Fruit fly (Drosophila melanogaster) whole organism, prepupa: ENCODE results near the gene Lcp65Ac.

Experiments used
- CG10631 ChIP-seq: fragments of 200-800 bp; sonication (Bioruptor generic); optimal IDR thresholded peaks from 2 replicates; lab custom pipeline; 2016; ENCODE audit warnings: missing biosample characterization, missing genetic modification characterization
- CG10669 ChIP-seq: fragments of 200-800 bp; sonication (Bioruptor generic); optimal IDR thresholded peaks from 3 replicates; lab custom pipeline; 2018; ENCODE audit warnings: missing biosample characterization, mild to moderate bottlenecking, missing genetic modification characterization, moderate library complexity
- CG11902 ChIP-seq: fragments of 200-800 bp; sonication (Bioruptor generic); optimal IDR thresholded peaks from 3 replicates; lab custom pipeline; 2016; ENCODE audit warnings: missing biosample characterization, missing genetic modification characterization
- CG1621 ChIP-seq: fragments of 200-800 bp; sonication (Bioruptor generic); optimal IDR thresholded peaks from 3 replicates; lab custom pipeline; 2018; ENCODE audit warnings: missing biosample characterization, mild to moderate bottlenecking, missing genetic modification characterization
- CG31627 ChIP-seq: fragments of 200-800 bp; sonication (Bioruptor generic); optimal IDR thresholded peaks from 3 replicates; lab custom pipeline; 2016; ENCODE audit warnings: missing biosample characterization, missing genetic modification characterization
- CG32006 ChIP-seq: fragments of 200-800 bp; sonication (Bioruptor generic); optimal IDR thresholded peaks from 3 replicates; lab custom pipeline; 2017; ENCODE audit warnings: missing biosample characterization, mild to moderate bottlenecking, missing genetic modification characterization
- CG4318 ChIP-seq: fragments of 200-800 bp; sonication (Bioruptor generic); optimal IDR thresholded peaks from 3 replicates; lab custom pipeline; 2017; ENCODE audit warnings: missing biosample characterization, mild to moderate bottlenecking, missing genetic modification characterization
- CG6163 ChIP-seq: fragments of 200-800 bp; sonication (Bioruptor generic); IDR thresholded peaks from 3 replicates; pipeline ENCODE4 v1.3.6; 2022; ENCODE audit warnings: missing biosample characterization, missing genetic modification characterization
- CG6276 ChIP-seq: fragments of 200-800 bp; sonication (Bioruptor generic); optimal IDR thresholded peaks from 2 replicates; lab custom pipeline; 2017; ENCODE audit warnings: missing biosample characterization, mild to moderate bottlenecking, missing genetic modification characterization
- CG6808 ChIP-seq: fragments of 200-800 bp; sonication (Bioruptor generic); optimal IDR thresholded peaks from 3 replicates; lab custom pipeline; 2017; ENCODE audit warnings: missing biosample characterization, missing genetic modification characterization, mild to moderate bottlenecking, moderate library complexity, missing genetic modification reagents
- CG6854 ChIP-seq: fragments of 200-800 bp; sonication (Bioruptor generic); optimal IDR thresholded peaks from 2 replicates; lab custom pipeline; 2017; ENCODE audit warnings: missing biosample characterization, mild to moderate bottlenecking, missing genetic modification characterization
- CG7368 ChIP-seq: fragments of 200-800 bp; sonication (Bioruptor generic); optimal IDR thresholded peaks from 3 replicates; lab custom pipeline; 2016; ENCODE audit warnings: missing biosample characterization, missing genetic modification characterization
- CG8319 ChIP-seq: fragments of 200-800 bp; sonication (Bioruptor generic); optimal IDR thresholded peaks from 3 replicates; lab custom pipeline; 2016; ENCODE audit warnings: missing biosample characterization, missing genetic modification characterization
- CG8632 ChIP-seq: fragments of 200-800 bp; sonication (Bioruptor generic); optimal IDR thresholded peaks from 3 replicates; lab custom pipeline; 2016; ENCODE audit warnings: missing biosample characterization, missing genetic modification characterization
- CG9139 ChIP-seq: fragments of 200-800 bp; sonication (Bioruptor generic); optimal IDR thresholded peaks from 3 replicates; lab custom pipeline; 2017; ENCODE audit warnings: missing biosample characterization, mild to moderate bottlenecking, missing genetic modification characterization
- Eip75B ChIP-seq: fragments of 200-800 bp; sonication (Bioruptor generic); optimal IDR thresholded peaks from 3 replicates; lab custom pipeline; 2016; ENCODE audit warnings: missing biosample characterization, missing genetic modification characterization
- Eip78C ChIP-seq: fragments of 200-800 bp; sonication (Bioruptor generic); peaks from one replicate; lab custom pipeline; 2016; ENCODE audit warnings: missing biosample characterization, missing genetic modification characterization
- Ets21C ChIP-seq: fragments of 200-800 bp; sonication (Bioruptor generic); optimal IDR thresholded peaks from 3 replicates; lab custom pipeline; 2016; ENCODE audit warnings: missing biosample characterization, missing genetic modification characterization
- Ets96B ChIP-seq: fragments of 200-800 bp; optimal IDR thresholded peaks from 2 replicates; lab custom pipeline; 2019; ENCODE audit warnings: missing biosample characterization, mild to moderate bottlenecking, missing genetic modification characterization, moderate library complexity
- Gug ChIP-seq: fragments of 200-800 bp; sonication (Bioruptor generic); IDR thresholded peaks from 2 replicates; pipeline ENCODE4 v1.3.6; 2022; ENCODE audit warnings: missing biosample characterization, missing genetic modification characterization
- Hr39 ChIP-seq: fragments of 200-800 bp; sonication (Bioruptor generic); optimal IDR thresholded peaks from 2 replicates; lab custom pipeline; 2016; ENCODE audit warnings: missing biosample characterization, missing genetic modification characterization
- Lpt ChIP-seq: fragments of 200-800 bp; sonication (Bioruptor generic); optimal IDR thresholded peaks from 3 replicates; lab custom pipeline; 2016; ENCODE audit warnings: missing biosample characterization, missing genetic modification characterization
- OdsH ChIP-seq: fragments of 200-800 bp; sonication (Bioruptor generic); optimal IDR thresholded peaks from 3 replicates; lab custom pipeline; 2016; ENCODE audit warnings: missing biosample characterization, missing genetic modification characterization
- Smox ChIP-seq: fragments of 200-800 bp; sonication (Bioruptor generic); optimal IDR thresholded peaks from 3 replicates; lab custom pipeline; 2016; ENCODE audit warnings: missing biosample characterization, missing genetic modification characterization
- Sox14 ChIP-seq: fragments of 200-800 bp; sonication (Bioruptor generic); optimal IDR thresholded peaks from 3 replicates; lab custom pipeline; 2016; ENCODE audit warnings: missing biosample characterization, missing genetic modification characterization
- achi ChIP-seq: fragments of 200-800 bp; sonication (Bioruptor generic); optimal IDR thresholded peaks from 3 replicates; lab custom pipeline; 2016; ENCODE audit warnings: missing biosample characterization, missing genetic modification characterization
- acj6 ChIP-seq: fragments of 200-800 bp; sonication (Bioruptor generic); optimal IDR thresholded peaks from 3 replicates; lab custom pipeline; 2016; ENCODE audit warnings: missing biosample characterization, missing genetic modification characterization
- fd85E ChIP-seq: fragments of 200-800 bp; sonication (Bioruptor generic); optimal IDR thresholded peaks from 3 replicates; lab custom pipeline; 2016; ENCODE audit warnings: missing biosample characterization, missing genetic modification characterization
- lz ChIP-seq: fragments of 200-800 bp; sonication (Bioruptor generic); optimal IDR thresholded peaks from 3 replicates; lab custom pipeline; 2016; ENCODE audit warnings: missing biosample characterization, missing genetic modification characterization
- net ChIP-seq: fragments of 200-800 bp; sonication (Bioruptor generic); optimal IDR thresholded peaks from 3 replicates; lab custom pipeline; 2016; ENCODE audit warnings: missing biosample characterization, missing genetic modification characterization
- spab ChIP-seq: fragments of 200-800 bp; sonication (Bioruptor generic); optimal IDR thresholded peaks from 2 replicates; lab custom pipeline; 2017; ENCODE audit warnings: missing biosample characterization, mild to moderate bottlenecking, missing genetic modification characterization, missing genetic modification reagents
- svp ChIP-seq: fragments of 200-800 bp; sonication (Bioruptor generic); peaks from one replicate; lab custom pipeline; 2016; ENCODE audit warnings: missing biosample characterization, missing genetic modification characterization
- topi ChIP-seq: fragments of 200-800 bp; sonication (Bioruptor generic); optimal IDR thresholded peaks from 3 replicates; lab custom pipeline; 2016; ENCODE audit warnings: missing biosample characterization, missing genetic modification characterization

Lcp65Ac gene

DNA sequence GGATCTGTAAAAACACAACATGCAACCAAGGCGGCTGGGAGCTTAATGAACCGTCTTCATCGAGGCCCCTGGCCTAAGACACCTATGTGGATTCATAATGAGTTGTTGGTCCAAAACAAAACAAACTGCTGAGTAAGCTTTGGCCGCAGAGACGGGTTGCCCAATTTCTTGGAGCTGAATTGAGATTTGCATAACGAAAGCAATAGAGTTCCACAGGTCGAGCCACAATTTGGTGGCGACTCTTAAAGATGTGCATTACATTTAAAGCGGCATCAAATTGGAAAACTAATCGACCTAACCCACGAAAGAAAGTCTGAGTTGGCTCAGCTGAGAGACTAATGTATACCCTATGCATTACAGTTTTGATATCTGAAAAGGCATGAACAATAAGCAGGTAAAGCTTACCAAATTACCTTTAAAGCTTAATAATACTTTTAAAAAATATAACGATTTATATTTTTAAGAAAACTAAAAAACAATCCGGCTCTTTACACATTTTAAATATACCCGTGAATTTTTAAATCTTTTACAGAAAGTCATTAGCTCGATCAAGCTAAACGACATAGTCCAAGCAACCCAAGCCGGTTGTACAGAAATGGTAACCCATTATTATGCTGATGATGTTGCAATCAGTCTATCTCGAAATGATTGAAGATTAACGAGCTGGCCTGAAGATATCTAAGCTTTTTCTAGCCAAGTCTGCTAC lies 12.9 kb downstream of the Lcp65Ac start, which contains the start of gene CG13297:
TSS of gene CG13297 (minus strand) at position 51 of the 706 bp plus-strand sequence.
- TF ChIP-seq Gug (no peak), CG6163 (GFP tag; lab: Robert Waterston, UW) (no peak), Eip78C (GFP tag; lab: Kevin White, UChicago) (peak; percentile 34), CG31627 (GFP tag; lab: Kevin White, UChicago) (no peak), CG9139 (GFP tag; lab: Kevin White, UChicago) (no peak), CG10669 (GFP tag; lab: Kevin White, UChicago) (no peak), lz (GFP tag; lab: Kevin White, UChicago) (no peak), CG32006 (peak; percentile 14), CG1621 (tag; lab: Kevin White, UChicago) (no peak), CG6276 (peak; percentile 33), net (no peak), CG6854 (no peak), Ets21C (GFP tag; lab: Kevin White, UChicago) (no peak), Eip75B (GFP tag; lab: Kevin White, UChicago) (no peak), CG11902 (no peak)

DNA sequence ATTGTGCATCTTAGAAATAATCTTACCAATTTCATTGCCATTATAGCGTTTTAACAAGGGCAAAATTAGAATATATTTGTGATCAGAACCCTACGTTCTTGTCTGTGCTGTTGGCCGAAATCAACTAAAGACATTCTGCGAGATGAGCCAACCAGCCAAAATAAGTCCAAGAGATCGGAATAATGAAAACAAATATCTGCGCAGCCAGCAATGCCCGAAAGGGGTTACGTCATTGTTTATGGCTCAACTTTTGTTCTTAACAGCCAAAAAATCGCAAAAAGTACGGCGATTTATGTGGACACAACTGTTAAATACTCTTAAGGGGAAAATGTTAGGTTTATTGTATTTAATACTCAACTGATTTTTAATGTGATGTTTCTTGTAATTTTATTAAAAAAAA lies 13.9 kb downstream of the Lcp65Ac start, which contains the start of gene Cpr65Ay:
TSS of gene Cpr65Ay (minus strand) at position 101 of the 400 bp plus-strand sequence.
- TF ChIP-seq Eip75B (GFP tag; lab: Kevin White, UChicago) (no peak), acj6 (GFP tag; lab: Kevin White, UChicago) (no peak), CG10631 (GFP tag; lab: Kevin White, UChicago) (no peak)

DNA sequence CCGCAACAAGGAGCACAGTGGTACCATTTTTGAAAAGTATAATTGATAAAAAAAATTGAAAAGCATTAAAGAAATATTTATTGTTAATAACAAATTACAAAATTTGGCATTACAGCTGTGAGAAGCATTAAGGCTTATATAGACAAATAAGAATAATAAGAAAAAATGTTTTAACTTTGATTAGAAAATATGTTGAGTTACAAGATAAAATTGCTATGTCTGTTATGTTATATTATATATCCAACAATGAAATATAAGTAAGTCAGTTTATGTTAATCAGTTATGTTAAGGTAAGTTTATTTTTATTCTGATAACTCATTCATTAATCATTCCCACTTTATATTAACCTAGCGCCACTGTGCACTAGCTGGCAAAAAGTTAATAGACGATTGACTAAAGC lies 15.2 kb downstream of the Lcp65Ac start:
- TF ChIP-seq svp (GFP tag; lab: Kevin White, UChicago) (peak; percentile 47), acj6 (GFP tag; lab: Kevin White, UChicago) (no peak)

DNA sequence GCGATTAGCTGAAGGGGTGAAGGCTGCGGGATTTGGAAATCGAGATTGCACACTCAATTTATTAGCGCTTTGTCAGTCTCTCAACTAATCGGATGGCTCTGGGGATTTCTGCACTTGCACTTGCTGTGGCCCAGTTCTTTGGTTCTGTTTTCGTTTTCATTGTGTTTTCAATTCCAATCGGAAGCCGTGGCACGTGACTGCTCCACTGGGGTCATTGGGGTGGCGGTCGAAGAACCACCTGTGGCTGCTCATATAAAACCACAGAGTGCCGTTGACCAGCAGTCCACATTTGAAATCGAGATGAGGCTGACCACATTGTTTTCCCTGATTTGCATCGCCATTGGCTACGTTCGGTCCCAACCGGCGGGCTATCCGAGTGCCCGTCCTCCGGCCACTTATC lies 15.9 kb downstream of the Lcp65Ac start, which contains the start of gene Cpr65Az:
TSS of gene Cpr65Az (plus strand) at position 301 of the 400 bp plus-strand sequence.
- TF ChIP-seq CG10631 (GFP tag; lab: Kevin White, UChicago) = no peak
- TF ChIP-seq CG31627 (GFP tag; lab: Kevin White, UChicago) = no peak
- no peak for TF ChIP-seq spab
- TF ChIP-seq CG11902 = no peak
- no peak for TF ChIP-seq OdsH (GFP tag; lab: Kevin White, UChicago)
- no peak for TF ChIP-seq CG10669 (GFP tag; lab: Kevin White, UChicago)
- no peak for TF ChIP-seq Hr39 (GFP tag; lab: Kevin White, UChicago)
- TF ChIP-seq CG8632 (GFP tag; lab: Kevin White, UChicago) = no peak
- no peak for TF ChIP-seq fd85E
- TF ChIP-seq Sox14 (GFP tag; lab: Kevin White, UChicago) = no peak
- TF ChIP-seq CG4318 = no peak
- TF ChIP-seq topi (GFP tag; lab: Kevin White, UChicago) = no peak
- no peak for TF ChIP-seq net

DNA sequence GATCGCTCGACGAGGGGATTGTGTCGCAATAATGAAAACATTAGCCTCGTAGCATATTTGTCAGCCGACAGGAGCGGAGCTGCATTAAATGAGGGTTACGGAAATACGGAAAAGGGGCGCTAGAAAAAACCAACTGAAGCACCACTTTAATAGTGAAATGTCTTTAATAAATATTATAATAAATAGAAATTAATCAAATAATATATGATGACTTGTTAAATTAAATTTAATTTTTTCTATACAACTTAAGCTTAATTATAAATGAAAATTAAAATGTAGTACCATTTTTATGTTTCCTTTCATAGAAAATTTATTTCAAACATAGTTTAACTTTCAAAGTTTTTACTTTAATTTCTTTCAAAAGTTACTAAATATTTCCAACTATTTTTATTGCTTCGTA lies 17.4 kb downstream of the Lcp65Ac start:
- TF ChIP-seq Ets96B (tag; lab: Kevin White, UChicago) (no peak), CG32006 (no peak), fd85E (no peak), achi (GFP tag; lab: Kevin White, UChicago) (no peak), Hr39 (GFP tag; lab: Kevin White, UChicago) (no peak), OdsH (GFP tag; lab: Kevin White, UChicago) (no peak), topi (GFP tag; lab: Kevin White, UChicago) (no peak), net (no peak), Lpt (GFP tag; lab: Kevin White, UChicago) (no peak), Smox (GFP tag; lab: Kevin White, UChicago) (no peak), CG6808 (GFP tag; lab: Kevin White, UChicago) (no peak), Sox14 (GFP tag; lab: Kevin White, UChicago) (no peak), CG7368 (no peak), CG8319 (GFP tag; lab: Kevin White, UChicago) (no peak)
